Worm (Caenorhabditis elegans) whole organism, early embryonic: ENCODE measurements around the gene K08D9.9.

Source experiments
- B0310.2 ChIP-seq: sonication (generic microtip); optimal IDR thresholded peaks from 2 replicates; lab custom pipeline; 2016; ENCODE audit warnings: mild to moderate bottlenecking, missing genetic modification characterization, missing compliant biosample characterization
- F13C5.2 ChIP-seq: sonication (generic microtip); optimal IDR thresholded peaks from 2 replicates; lab custom pipeline; 2017; ENCODE audit warnings: mild to moderate bottlenecking, missing genetic modification characterization, inconsistent platforms, missing compliant biosample characterization
- aly-1 ChIP-seq: sonication (generic microtip); optimal IDR thresholded peaks from 2 replicates; lab custom pipeline; 2016; ENCODE audit warnings: missing genetic modification characterization, missing compliant biosample characterization
- ama-1 ChIP-seq: fragments of 150-350 bp; optimal IDR thresholded peaks from 2 replicates; lab custom pipeline; 2014
- ceh-13 ChIP-seq: fragments of 200-800 bp; sonication (Bioruptor generic); optimal IDR thresholded peaks from 2 replicates; lab custom pipeline; 2018; ENCODE audit warnings: mild to moderate bottlenecking, missing genetic modification characterization, missing compliant biosample characterization
- ceh-36 ChIP-seq: sonication (generic microtip); optimal IDR thresholded peaks from 2 replicates; lab custom pipeline; 2016; ENCODE audit warnings: missing genetic modification characterization, inconsistent platforms, missing compliant biosample characterization
- ets-7 ChIP-seq: sonication (generic microtip); optimal IDR thresholded peaks from 2 replicates; lab custom pipeline; 2016; ENCODE audit warnings: missing genotype, missing genetic modification characterization, missing compliant biosample characterization
- flt-1 ChIP-seq: fragments of 200-800 bp; sonication (Bioruptor generic); IDR thresholded peaks from 2 replicates; pipeline ENCODE4 v1.3.6; 2022; ENCODE audit warnings: missing genetic modification characterization, missing compliant biosample characterization
- hmbx-1 ChIP-seq: sonication (generic microtip); optimal IDR thresholded peaks from 2 replicates; lab custom pipeline; 2016; ENCODE audit warnings: mild to moderate bottlenecking, missing genetic modification characterization, missing compliant biosample characterization
- hmg-4 ChIP-seq: fragments of 200-800 bp; sonication (Bioruptor generic); optimal IDR thresholded peaks from 2 replicates; lab custom pipeline; 2018; ENCODE audit warnings: mild to moderate bottlenecking, missing genetic modification characterization, missing compliant biosample characterization
- hnd-1 ChIP-seq: sonication (generic microtip); optimal IDR thresholded peaks from 2 replicates; lab custom pipeline; 2016; ENCODE audit warnings: missing genetic modification characterization, missing compliant biosample characterization
- pes-1 ChIP-seq: fragments of 200-800 bp; sonication (Bioruptor generic); IDR thresholded peaks from 2 replicates; pipeline ENCODE4 v1.3.6; 2022; ENCODE audit warnings: missing genetic modification reagents, missing genetic modification characterization, missing compliant biosample characterization
- scrt-1 ChIP-seq: fragments of 200-800 bp; sonication (Bioruptor generic); IDR thresholded peaks from 2 replicates; pipeline ENCODE4 v1.3.6; 2022; ENCODE audit warnings: missing genetic modification characterization, missing compliant biosample characterization
- sea-1 ChIP-seq: fragments of 200-800 bp; sonication (Bioruptor generic); conservative IDR thresholded peaks from 2 replicates; pipeline ENCODE4 v1.3.6; 2022; ENCODE audit warnings: missing genetic modification characterization, missing compliant biosample characterization
- tbx-11 ChIP-seq: fragments of 200-800 bp; sonication (Bioruptor generic); IDR thresholded peaks from 2 replicates; pipeline ENCODE4 v1.3.6; 2022; ENCODE audit warnings: missing genetic modification characterization, missing compliant biosample characterization
- tbx-37 ChIP-seq: fragments of 200-800 bp; sonication (Bioruptor generic); conservative IDR thresholded peaks from 2 replicates; pipeline ENCODE4 v1.3.6; 2022; ENCODE audit warnings: missing genetic modification reagents, missing genetic modification characterization, missing compliant biosample characterization
- tra-4 ChIP-seq: sonication (generic microtip); optimal IDR thresholded peaks from 2 replicates; lab custom pipeline; 2017; ENCODE audit warnings: missing genetic modification characterization, missing compliant biosample characterization

Gene K08D9.9

ce11 chrV:3276184-3276583, 39.7 kb upstream of the K08D9.9 start:
- no peak for TF ChIP-seq hnd-1 (tag; lab: Kevin White, UChicago)
- TF ChIP-seq B0310.2: no peak
- no peak for TF ChIP-seq hmg-4
- no peak for TF ChIP-seq ama-1 (lab: Kevin White, UChicago)
- TF ChIP-seq flt-1 (GFP tag; lab: Robert Waterston, UW): no peak
- no peak for TF ChIP-seq scrt-1 (GFP tag; lab: Robert Waterston, UW)
- no peak for TF ChIP-seq tbx-37 (GFP tag; lab: Robert Waterston, UW)
- TF ChIP-seq tbx-11: no peak
- no peak for TF ChIP-seq hmbx-1
- TF ChIP-seq ets-7: no peak
- TF ChIP-seq ceh-13 (GFP tag; lab: Kevin White, UChicago): no peak
- no peak for TF ChIP-seq tra-4 (tag; lab: Kevin White, UChicago)
- no peak for TF ChIP-seq aly-1 (tag; lab: Kevin White, UChicago)
- no peak for TF ChIP-seq ceh-36 (tag; lab: Kevin White, UChicago)

- TF ChIP-seq B0310.2: no peak
- TF ChIP-seq F13C5.2 (tag; lab: Kevin White, UChicago): no peak
- no peak for TF ChIP-seq aly-1 (tag; lab: Kevin White, UChicago)
- no peak for TF ChIP-seq scrt-1 (GFP tag; lab: Robert Waterston, UW)
- TF ChIP-seq tbx-37 (GFP tag; lab: Robert Waterston, UW): no peak
- TF ChIP-seq sea-1 (GFP tag; lab: Robert Waterston, UW): no peak
- TF ChIP-seq ceh-36 (tag; lab: Kevin White, UChicago): no peak
- TF ChIP-seq hmg-4: no peak
- no peak for TF ChIP-seq ceh-13 (GFP tag; lab: Kevin White, UChicago)
- TF ChIP-seq tra-4 (tag; lab: Kevin White, UChicago): no peak
- TF ChIP-seq ets-7: no peak
- TF ChIP-seq tbx-11: no peak
- no peak for TF ChIP-seq flt-1 (GFP tag; lab: Robert Waterston, UW)
- no peak for TF ChIP-seq hmbx-1
- no peak for TF ChIP-seq hnd-1 (tag; lab: Kevin White, UChicago)
- TF ChIP-seq pes-1 (GFP tag; lab: Robert Waterston, UW): no peak
- TF ChIP-seq ama-1 (lab: Kevin White, UChicago): no peak
Measured at ce11 chrV:3275033-3275432, 38.5 kb upstream of the K08D9.9 start, which contains the start of gene T28A11.3. TSS of gene T28A11.3 (plus strand) at chrV:3275333.

- TF ChIP-seq hmbx-1 (no peak), ets-7 (no peak), tbx-37 (GFP tag; lab: Robert Waterston, UW) (no peak), hmg-4 (no peak), sea-1 (GFP tag; lab: Robert Waterston, UW) (no peak), flt-1 (GFP tag; lab: Robert Waterston, UW) (no peak), pes-1 (GFP tag; lab: Robert Waterston, UW) (no peak), ceh-36 (tag; lab: Kevin White, UChicago) (no peak), scrt-1 (GFP tag; lab: Robert Waterston, UW) (no peak)
Measured at ce11 chrV:3273577-3274100, 37.1 kb upstream of the K08D9.9 start, which contains the start of gene T28A11.4. TSS of gene T28A11.4 (plus strand) at chrV:3274050.

ce11 chrV:3273156-3273555, 36.6 kb upstream of the K08D9.9 start, which contains the start of gene T28A11.20:
TSS of gene T28A11.20 (minus strand) at chrV:3273256.
- TF ChIP-seq ceh-36 (tag; lab: Kevin White, UChicago) (no peak), F13C5.2 (tag; lab: Kevin White, UChicago) (no peak)

- TF ChIP-seq flt-1 (GFP tag; lab: Robert Waterston, UW): no peak
- TF ChIP-seq tra-4 (tag; lab: Kevin White, UChicago): no peak
- TF ChIP-seq hmbx-1: no peak
Measured at ce11 chrV:3269407-3269806, 32.9 kb upstream of the K08D9.9 start, which contains the start of gene T28A11.19. TSS of gene T28A11.19 (minus strand) at chrV:3269514.

- TF ChIP-seq tbx-11: no peak
- TF ChIP-seq ceh-36 (tag; lab: Kevin White, UChicago): no peak
- no peak for TF ChIP-seq hmg-4
- TF ChIP-seq scrt-1 (GFP tag; lab: Robert Waterston, UW): no peak
- TF ChIP-seq ets-7: no peak
- TF ChIP-seq F13C5.2 (tag; lab: Kevin White, UChicago): no peak
- no peak for TF ChIP-seq tbx-37 (GFP tag; lab: Robert Waterston, UW)
- TF ChIP-seq ama-1 (lab: Kevin White, UChicago): no peak
- TF ChIP-seq pes-1 (GFP tag; lab: Robert Waterston, UW): no peak
- TF ChIP-seq tra-4 (tag; lab: Kevin White, UChicago): no peak
Measured at ce11 chrV:3267950-3268349, 31.4 kb upstream of the K08D9.9 start, which contains the start of gene T28A11.18. TSS of gene T28A11.18 (minus strand) at chrV:3268050.

- TF ChIP-seq scrt-1 (GFP tag; lab: Robert Waterston, UW) (no peak), hmg-4 (no peak), hmbx-1 (no peak), flt-1 (GFP tag; lab: Robert Waterston, UW) (no peak), tbx-11 (no peak), tbx-37 (GFP tag; lab: Robert Waterston, UW) (no peak), ets-7 (no peak)
Measured at ce11 chrV:3266189-3266588, 29.7 kb upstream of the K08D9.9 start, which contains the start of gene T28A11.17. TSS of gene T28A11.17 (minus strand) at chrV:3266289.

ce11 chrV:3260075-3260474, 23.6 kb upstream of the K08D9.9 start, which contains the start of gene srbc-5:
TSS of gene srbc-5 (plus strand) at chrV:3260375.
- TF ChIP-seq tbx-37 (GFP tag; lab: Robert Waterston, UW) (no peak), pes-1 (GFP tag; lab: Robert Waterston, UW) (no peak), flt-1 (GFP tag; lab: Robert Waterston, UW) (no peak), hmg-4 (no peak)
